Worm (Caenorhabditis elegans) whole organism, L4 larva: ENCODE measurements around the gene gem-1.
A peak's percentile ranks its signal among the peaks of the same experiment; 100 is the strongest.

Experiments used
- F10B5.3 ChIP-seq: sonication (generic microtip); optimal IDR thresholded peaks from 2 replicates; lab custom pipeline; 2016; ENCODE audit warnings: mild to moderate bottlenecking, missing genetic modification characterization, missing compliant biosample characterization
- F37D6.2 ChIP-seq: sonication (generic microtip); optimal IDR thresholded peaks from 2 replicates; lab custom pipeline; 2016; ENCODE audit warnings: mild to moderate bottlenecking, missing genetic modification characterization, missing compliant biosample characterization
- F44E2.7 ChIP-seq: fragments of 200-800 bp; sonication (Bioruptor generic); IDR thresholded peaks from 2 replicates; pipeline ENCODE4 v2.1.2; 2022; ENCODE audit warnings: missing genetic modification characterization, missing compliant biosample characterization
- Y105C5A.15 ChIP-seq: fragments of 200-800 bp; sonication (Bioruptor generic); IDR thresholded peaks from 2 replicates; pipeline ENCODE4 v1.3.6; 2022; ENCODE audit warnings: missing genetic modification characterization, missing compliant biosample characterization
- Y5F2A.4 ChIP-seq: fragments of 200-800 bp; sonication (Bioruptor generic); optimal IDR thresholded peaks from 2 replicates; lab custom pipeline; 2018; ENCODE audit warnings: mild to moderate bottlenecking, missing genetic modification characterization, missing compliant biosample characterization
- ZK546.5 ChIP-seq, 2 experiments: sonication (generic microtip); optimal IDR thresholded peaks; 2 replicates each; lab custom pipeline; 2017; ENCODE audit warnings: missing biosample characterization in 2 of 2, missing genetic modification characterization in 2 of 2
- aha-1 ChIP-seq: fragments of 150-350 bp; peaks from one replicate; lab custom pipeline; 2014; ENCODE audit warnings: missing biosample characterization, missing genetic modification characterization
- ceh-20 ChIP-seq: fragments of 200-800 bp; sonication (Bioruptor generic); IDR thresholded peaks from 2 replicates; pipeline ENCODE4 v1.3.6; 2022; ENCODE audit warnings: missing genetic modification reagents, missing genetic modification characterization, missing compliant biosample characterization
- ceh-28 ChIP-seq: fragments of 150-350 bp; optimal IDR thresholded peaks from 2 replicates; lab custom pipeline; 2014; ENCODE audit warnings: missing biosample characterization, missing genetic modification reagents, missing genetic modification characterization
- ceh-44 ChIP-seq: fragments of 200-800 bp; sonication (Bioruptor generic); IDR thresholded peaks from 2 replicates; pipeline ENCODE4 v1.3.6; 2022; ENCODE audit warnings: missing genetic modification reagents, missing genetic modification characterization, missing compliant biosample characterization
- ceh-62 ChIP-seq: sonication (generic microtip); optimal IDR thresholded peaks from 2 replicates; lab custom pipeline; 2017; ENCODE audit warnings: missing biosample characterization, missing genetic modification characterization
- ceh-82 ChIP-seq: sonication (generic microtip); optimal IDR thresholded peaks from 2 replicates; lab custom pipeline; 2017; ENCODE audit warnings: missing biosample characterization, missing genetic modification characterization
- daf-12 ChIP-seq: fragments of 150-350 bp; optimal IDR thresholded peaks from 2 replicates; lab custom pipeline; 2014; ENCODE audit warnings: missing biosample characterization, missing genetic modification reagents, missing genetic modification characterization
- daf-16 ChIP-seq, 3 experiments: sonication (generic microtip); optimal IDR thresholded peaks; 2 replicates each; lab custom pipeline; 2016 to 2017; ENCODE audit warnings: missing genetic modification characterization in 3 of 3, missing genetic modification reagents in 3 of 3, mild to moderate bottlenecking in 2 of 3, missing compliant biosample characterization in 2 of 3, missing biosample characterization in 1 of 3, moderate library complexity in 1 of 3
- daf-19 ChIP-seq: fragments of 200-800 bp; sonication (Bioruptor generic); conservative IDR thresholded peaks from 2 replicates; pipeline ENCODE4 v1.3.6; 2022; ENCODE audit warnings: missing genetic modification characterization, missing compliant biosample characterization
- daf-8 ChIP-seq: fragments of 200-800 bp; sonication (Bioruptor generic); IDR thresholded peaks from 2 replicates; pipeline ENCODE4 v1.3.6; 2022; ENCODE audit warnings: missing genetic modification characterization, missing compliant biosample characterization
- dmd-6 ChIP-seq: fragments of 200-800 bp; sonication (Bioruptor generic); IDR thresholded peaks from 2 replicates; pipeline ENCODE4 v1.3.6; 2022; ENCODE audit warnings: missing genetic modification reagents, missing genetic modification characterization, missing compliant biosample characterization
- duxl-1 ChIP-seq: sonication (generic microtip); optimal IDR thresholded peaks from 2 replicates; lab custom pipeline; 2016; ENCODE audit warnings: mild to moderate bottlenecking, missing genetic modification characterization, moderate library complexity, missing compliant biosample characterization; ENCODE audit not compliant: poor library complexity
- dve-1 ChIP-seq: sonication (generic microtip); optimal IDR thresholded peaks from 2 replicates; lab custom pipeline; 2017; ENCODE audit warnings: antibody characterized with exemption, mild to moderate bottlenecking, missing genetic modification characterization, missing compliant biosample characterization; ENCODE audit not compliant: insufficient read depth
- egl-43 ChIP-seq: fragments of 200-800 bp; sonication (Bioruptor generic); IDR thresholded peaks from 2 replicates; pipeline ENCODE4 v1.3.6; 2022; ENCODE audit warnings: missing genetic modification reagents, missing genetic modification characterization, missing compliant biosample characterization
- fkh-10 ChIP-seq: fragments of 150-350 bp; optimal IDR thresholded peaks from 2 replicates; lab custom pipeline; 2014; ENCODE audit warnings: missing biosample characterization, missing genetic modification reagents, missing genetic modification characterization
- gei-8 ChIP-seq: fragments of 200-800 bp; sonication (Bioruptor generic); optimal IDR thresholded peaks from 2 replicates; lab custom pipeline; 2018; ENCODE audit warnings: mild to moderate bottlenecking, missing genetic modification characterization, missing compliant biosample characterization
- hif-1 ChIP-seq, 2 experiments: sonication (generic microtip); optimal IDR thresholded peaks; 2 replicates each; lab custom pipeline; 2016 to 2017; ENCODE audit warnings: missing compliant biosample characterization in 2 of 2, missing genetic modification characterization in 2 of 2, missing genetic modification reagents in 2 of 2, missing genotype in 2 of 2, mild to moderate bottlenecking in 1 of 2
- hlh-30 ChIP-seq: sonication (generic microtip); optimal IDR thresholded peaks from 2 replicates; lab custom pipeline; 2017; ENCODE audit warnings: antibody characterized with exemption, mild to moderate bottlenecking, missing genetic modification characterization, missing compliant biosample characterization; ENCODE audit not compliant: insufficient read depth
- lin-1 ChIP-seq: fragments of 200-800 bp; sonication (Bioruptor generic); IDR thresholded peaks from 2 replicates; pipeline ENCODE4 v1.3.6; 2022; ENCODE audit warnings: missing genetic modification reagents, missing genetic modification characterization, missing compliant biosample characterization
- madf-9 ChIP-seq: fragments of 200-800 bp; sonication (Bioruptor generic); conservative IDR thresholded peaks from 2 replicates; pipeline ENCODE4 v1.3.6; 2022; ENCODE audit warnings: missing genetic modification reagents, missing genetic modification characterization, missing compliant biosample characterization
- mep-1 ChIP-seq: fragments of 150-350 bp; sonication (generic microtip); optimal IDR thresholded peaks from 3 replicates; lab custom pipeline; 2014; ENCODE audit warnings: missing biosample characterization, missing genetic modification characterization
- nhr-10 ChIP-seq: fragments of 150-350 bp; optimal IDR thresholded peaks from 2 replicates; lab custom pipeline; 2014; ENCODE audit warnings: missing biosample characterization, missing genetic modification characterization
- nhr-102 ChIP-seq: sonication (generic microtip); optimal IDR thresholded peaks from 2 replicates; lab custom pipeline; 2016; ENCODE audit warnings: mild to moderate bottlenecking, missing genetic modification characterization, moderate library complexity, missing compliant biosample characterization
- nhr-111 ChIP-seq: fragments of 200-800 bp; sonication (Bioruptor generic); optimal IDR thresholded peaks from 2 replicates; lab custom pipeline; 2018; ENCODE audit warnings: mild to moderate bottlenecking, missing genetic modification characterization, missing compliant biosample characterization
- nhr-237 ChIP-seq: sonication (generic microtip); optimal IDR thresholded peaks from 2 replicates; lab custom pipeline; 2017; ENCODE audit warnings: missing biosample characterization, missing genetic modification characterization
- nhr-25 ChIP-seq: sonication (generic microtip); optimal IDR thresholded peaks from 2 replicates; lab custom pipeline; 2017; ENCODE audit warnings: missing genetic modification characterization, mild to moderate bottlenecking, missing compliant biosample characterization, antibody characterized with exemption, moderate library complexity, borderline replicate concordance; ENCODE audit not compliant: insufficient read depth
- nhr-28 ChIP-seq: fragments of 150-350 bp; optimal IDR thresholded peaks from 2 replicates; lab custom pipeline; 2014; ENCODE audit warnings: missing biosample characterization, missing genetic modification characterization
- nhr-48 ChIP-seq: sonication (generic microtip); optimal IDR thresholded peaks from 2 replicates; lab custom pipeline; 2016; ENCODE audit warnings: mild to moderate bottlenecking, missing genetic modification characterization, missing compliant biosample characterization
- nhr-76 ChIP-seq: fragments of 150-350 bp; optimal IDR thresholded peaks from 2 replicates; lab custom pipeline; 2014; ENCODE audit warnings: missing biosample characterization, missing genetic modification characterization
- nhr-77 ChIP-seq: fragments of 150-350 bp; optimal IDR thresholded peaks from 2 replicates; lab custom pipeline; 2014; ENCODE audit warnings: missing biosample characterization, missing genetic modification characterization
- php-3 ChIP-seq: fragments of 200-800 bp; sonication (Bioruptor generic); IDR thresholded peaks from 2 replicates; pipeline ENCODE4 v1.3.6; 2022; ENCODE audit warnings: missing genetic modification reagents, missing genetic modification characterization, missing compliant biosample characterization
- pqm-1 ChIP-seq: sonication (generic microtip); optimal IDR thresholded peaks from 2 replicates; lab custom pipeline; 2017; ENCODE audit warnings: missing biosample characterization, missing genetic modification characterization
- snpc-1.2 ChIP-seq: fragments of 200-800 bp; sonication (Bioruptor generic); IDR thresholded peaks from 2 replicates; pipeline ENCODE4 v1.3.6; 2022; ENCODE audit warnings: missing genetic modification reagents, missing genetic modification characterization, missing compliant biosample characterization
- spr-1 ChIP-seq: sonication (generic microtip); optimal IDR thresholded peaks from 2 replicates; lab custom pipeline; 2016; ENCODE audit warnings: mild to moderate bottlenecking, missing genetic modification characterization, missing compliant biosample characterization
- tag-97 ChIP-seq: fragments of 200-800 bp; sonication (Bioruptor generic); IDR thresholded peaks from 2 replicates; pipeline ENCODE4 v1.3.6; 2022; ENCODE audit warnings: missing genetic modification characterization, missing compliant biosample characterization
- unc-62 ChIP-seq, 3 experiments: fragments of 150-350 bp in 1 of 3; sonication (generic microtip); optimal IDR thresholded peaks in 2 of 3; peaks in 1 of 3; 1 replicate in 1 of 3; 2 replicates in 2 of 3; lab custom pipeline; 2014 to 2017; ENCODE audit warnings: missing biosample characterization in 3 of 3, missing genetic modification characterization in 3 of 3, missing genetic modification reagents in 3 of 3, missing genotype in 1 of 3
- zfp-2 ChIP-seq: sonication (generic microtip); optimal IDR thresholded peaks from 2 replicates; lab custom pipeline; 2016; ENCODE audit warnings: mild to moderate bottlenecking, missing genetic modification characterization, missing compliant biosample characterization
- zfp-3 ChIP-seq: fragments of 200-800 bp; sonication (Bioruptor generic); conservative IDR thresholded peaks from 2 replicates; pipeline ENCODE4 v1.3.6; 2022; ENCODE audit warnings: missing genetic modification reagents, missing genetic modification characterization, missing compliant biosample characterization
- zip-11 ChIP-seq: fragments of 200-800 bp; sonication (Bioruptor generic); IDR thresholded peaks from 2 replicates; pipeline ENCODE4 v1.3.6; 2022; ENCODE audit warnings: missing genetic modification characterization, missing compliant biosample characterization

Gene gem-1

DNA sequence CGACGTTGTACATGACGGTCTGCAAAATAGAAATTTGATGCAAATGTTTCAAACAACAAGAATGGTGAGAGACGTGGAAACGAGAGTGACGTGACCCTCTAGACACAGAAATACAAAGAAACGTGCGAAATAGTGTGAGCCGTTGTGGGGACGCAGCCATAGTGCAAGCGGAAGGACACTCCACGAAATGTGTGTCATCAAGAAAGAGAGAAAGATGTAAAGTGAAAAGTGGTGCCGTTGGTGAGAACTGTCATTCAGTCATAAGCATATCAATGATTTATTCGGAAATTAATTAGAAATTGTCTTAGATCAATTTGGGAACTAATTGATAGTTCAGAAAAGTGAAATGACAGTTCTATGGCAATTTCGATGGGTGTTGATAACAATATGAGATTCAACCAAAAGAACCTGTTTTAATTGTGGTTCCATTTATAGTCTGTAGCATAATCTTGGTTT lies 43.1 kb upstream of the gem-1 start, which contains the start of gene C29F7.3 (continued):
- TF ChIP-seq ceh-44 (no peak), nhr-48 (tag; lab: Kevin White, UChicago) (peak; percentile 61), ceh-62 (tag; lab: Kevin White, UChicago) (no peak), F44E2.7 (no peak), Y5F2A.4 (GFP tag; lab: Kevin White, UChicago) (no peak), snpc-1.2 (GFP tag; lab: Robert Waterston, UW) (no peak), nhr-237 (tag; lab: Kevin White, UChicago) (no peak), nhr-76 (tag; lab: Kevin White, UChicago) (no peak), daf-19 (GFP tag; lab: Robert Waterston, UW) (no peak), nhr-111 (GFP tag; lab: Kevin White, UChicago) (no peak), tag-97 (GFP tag; lab: Robert Waterston, UW) (no peak), ceh-82 (tag; lab: Kevin White, UChicago) (no peak), Y105C5A.15 (GFP tag; lab: Robert Waterston, UW) (no peak), hlh-30 (tag; lab: Kevin White, UChicago) (peak; percentile 50), duxl-1 (no peak), nhr-102 (tag; lab: Kevin White, UChicago) (no peak), mep-1 (tag; lab: Kevin White, UChicago) (peak; percentile 9)

DNA sequence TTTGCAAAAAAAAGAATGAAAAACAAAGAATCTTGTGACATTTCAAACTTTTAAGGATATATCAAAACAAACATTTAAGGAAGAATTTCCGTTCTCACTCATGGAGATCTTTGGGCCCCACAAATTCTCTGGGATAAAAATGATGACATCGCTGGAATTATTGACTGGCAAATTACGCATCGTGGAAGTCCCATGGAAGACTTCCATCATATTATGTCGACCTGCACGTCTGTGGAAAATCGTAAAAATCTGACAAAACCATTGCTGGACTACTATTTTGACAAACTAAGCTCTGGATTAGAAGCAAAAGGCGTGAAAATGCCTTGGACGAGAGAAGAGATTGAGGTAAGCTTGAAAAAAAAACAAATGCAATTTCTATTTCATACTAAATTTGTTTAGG lies 40.7 kb upstream of the gem-1 start:
- TF ChIP-seq aha-1 (tag; lab: Kevin White, UChicago) (peak; percentile 93), nhr-25 (tag; lab: Kevin White, UChicago) (no peak), mep-1 (tag; lab: Kevin White, UChicago) (no peak)

DNA sequence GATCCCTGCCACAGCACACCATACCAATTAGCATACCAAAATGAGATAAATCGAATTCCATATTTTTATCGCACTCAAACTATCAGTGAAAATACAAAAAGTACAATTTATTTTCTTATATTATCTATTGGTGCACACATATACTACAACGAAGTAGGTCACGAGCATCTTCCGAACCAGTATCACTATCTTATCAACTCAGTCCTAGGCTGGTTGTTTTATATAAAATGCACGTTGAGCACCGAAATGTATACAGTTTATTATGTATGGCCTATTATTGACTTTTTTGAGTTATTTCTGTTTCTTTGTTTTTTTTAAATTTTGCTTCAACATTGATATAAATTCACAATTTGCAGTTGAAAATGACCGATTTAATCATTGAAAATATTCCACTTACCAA lies 38.9 kb upstream of the gem-1 start, which contains the start of gene C29F7.2:
C29F7.2 (plus strand) TSS at position 357 of the 400 bp plus-strand sequence.
- TF ChIP-seq hif-1 (tag; optimal IDR thresholded peaks at IDR 0.05; lab: Kevin White, UChicago) (peak in 1 of 2 experiments; percentile 28), F10B5.3 (no peak), nhr-28 (tag; lab: Kevin White, UChicago) (peak; percentile 97), zip-11 (GFP tag; lab: Robert Waterston, UW) (no peak), nhr-10 (tag; lab: Kevin White, UChicago) (no peak), daf-8 (no peak), Y105C5A.15 (GFP tag; lab: Robert Waterston, UW) (no peak), pqm-1 (peak; percentile 47), tag-97 (GFP tag; lab: Robert Waterston, UW) (no peak), egl-43 (GFP tag; lab: Robert Waterston, UW) (no peak), zfp-3 (GFP tag; lab: Robert Waterston, UW) (no peak), unc-62 (GFP tag; optimal IDR thresholded peaks at IDR 0.05 in 1 of 2; lab: Kevin White, UChicago) (peak in 1 of 2 experiments; percentile 61), unc-62 (tag; optimal IDR thresholded peaks at IDR 0.05; lab: Kevin White, UChicago) (no peak), lin-1 (GFP tag; lab: Robert Waterston, UW) (no peak), spr-1 (tag; lab: Kevin White, UChicago) (no peak), fkh-10 (GFP tag; lab: Kevin White, UChicago) (no peak), dve-1 (tag; lab: Kevin White, UChicago) (peak; percentile 84), daf-16 (GFP tag; optimal IDR thresholded peaks at IDR 0.05; lab: Kevin White, UChicago) (peak in 1 of 2 experiments; percentile 2), daf-16 (tag; optimal IDR thresholded peaks at IDR 0.05; lab: Kevin White, UChicago) (peak; percentile 91), ceh-28 (no peak), nhr-102 (tag; lab: Kevin White, UChicago) (peak; percentile 1), F44E2.7 (no peak), hlh-30 (tag; lab: Kevin White, UChicago) (peak; percentile 10), daf-12 (tag; lab: Kevin White, UChicago) (no peak), ceh-62 (tag; lab: Kevin White, UChicago) (no peak), dmd-6 (GFP tag; lab: Robert Waterston, UW) (peak; percentile 48; the same call in 1 of the 2 replicates), nhr-76 (tag; lab: Kevin White, UChicago) (no peak), ZK546.5 (tag; optimal IDR thresholded peaks at IDR 0.05; lab: Kevin White, UChicago) (no peak), nhr-77 (tag; lab: Kevin White, UChicago) (peak; percentile 87), gei-8 (GFP tag; lab: Kevin White, UChicago) (no peak), F37D6.2 (tag; lab: Kevin White, UChicago) (no peak), madf-9 (GFP tag; lab: Robert Waterston, UW) (no peak), php-3 (GFP tag; lab: Robert Waterston, UW) (0 out of 2 replicates have a peak, but pooled peaks have one; percentile 33), nhr-48 (tag; lab: Kevin White, UChicago) (peak; percentile 31), mep-1 (tag; lab: Kevin White, UChicago) (peak; percentile 27), ceh-20 (no peak), zfp-2 (tag; lab: Kevin White, UChicago) (no peak)
